Fruit fly (Drosophila melanogaster): ENCODE data around the gene Alg11.

Gene Alg11

DNA sequence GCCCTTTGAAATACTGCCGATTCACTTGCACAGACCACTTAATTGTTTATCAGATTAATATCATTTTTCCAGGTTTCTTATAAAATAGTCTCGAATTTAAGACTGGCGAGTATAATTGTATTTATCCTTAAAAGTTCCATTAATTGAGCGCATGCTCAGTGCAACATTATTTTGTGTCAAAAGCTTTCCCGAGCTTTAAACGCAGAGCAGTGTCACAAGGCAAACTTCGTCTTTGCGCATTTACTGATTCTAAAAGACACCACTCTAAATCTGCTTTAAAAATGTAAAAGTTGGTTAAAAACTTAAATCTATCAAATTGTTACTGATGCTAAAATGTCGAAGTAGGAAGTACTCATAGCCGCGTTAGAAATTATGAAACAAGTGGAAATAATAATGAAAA is at the start of gene Alg11, which contains the start of gene CG7166:
Alg11 (plus strand) TSS at position 260 of the 400 bp plus-strand sequence.
CG7166 (minus strand) TSS at position 101 of the 400 bp plus-strand sequence.
- TF ChIP-seq h (optimal IDR thresholded peaks at IDR 0.05) (no peak), Myc (optimal IDR thresholded peaks at IDR 0.05) (no peak), ttk (optimal IDR thresholded peaks at IDR 0.05) (no peak), insv (optimal IDR thresholded peaks at IDR 0.05) (no peak)

DNA sequence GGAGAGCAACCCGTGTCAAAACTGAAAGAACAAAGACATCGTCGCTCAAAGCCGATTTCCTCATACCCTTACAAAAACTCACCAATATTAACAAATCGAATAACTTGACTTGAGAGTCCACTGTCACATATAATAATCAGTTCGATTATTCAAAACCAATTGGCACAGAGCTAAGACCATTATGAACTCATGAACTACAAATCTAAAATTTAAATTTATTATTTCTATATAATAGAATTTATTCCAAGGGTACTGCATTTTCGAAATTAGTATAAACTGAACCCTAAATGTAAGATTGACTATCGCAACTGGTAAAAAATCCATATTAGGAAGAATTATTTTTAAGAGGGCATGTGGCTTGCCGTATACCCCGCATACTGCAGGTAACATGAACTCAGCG is 43.6 kb upstream of the Alg11 start:
- no peak for TF ChIP-seq Myc (optimal IDR thresholded peaks at IDR 0.05)
- no peak for TF ChIP-seq h (optimal IDR thresholded peaks at IDR 0.05)
- no peak for TF ChIP-seq Sin3A (optimal IDR thresholded peaks at IDR 0.05)
- TF ChIP-seq insv (optimal IDR thresholded peaks at IDR 0.05), result no peak
- no peak for TF ChIP-seq ttk (optimal IDR thresholded peaks at IDR 0.05)
- TF ChIP-seq psq (optimal IDR thresholded peaks at IDR 0.05), result no peak

DNA sequence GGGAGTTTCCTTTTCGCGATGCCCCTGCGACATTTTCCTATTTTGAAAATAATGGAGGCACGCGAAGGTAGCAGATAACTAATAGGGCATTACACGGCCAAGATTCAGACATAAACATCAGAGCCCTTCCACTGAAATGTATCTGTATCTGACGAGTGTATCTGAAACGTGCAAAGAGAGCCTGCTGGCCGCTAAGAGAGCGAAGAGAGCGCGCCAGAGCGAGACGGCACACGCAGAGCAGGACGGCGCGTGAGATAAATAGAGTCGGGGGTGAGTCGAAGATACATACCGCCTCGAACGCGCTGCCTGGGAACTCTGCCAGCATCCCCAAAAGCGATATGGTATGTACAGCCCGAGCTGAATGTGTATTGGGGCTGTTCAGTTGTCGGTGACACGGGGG is 40.9 kb upstream of the Alg11 start:
- no peak for TF ChIP-seq Sin3A (optimal IDR thresholded peaks at IDR 0.05)
- TF ChIP-seq psq (optimal IDR thresholded peaks at IDR 0.05), result no peak
- no peak for TF ChIP-seq Myc (optimal IDR thresholded peaks at IDR 0.05)
- TF ChIP-seq ttk (optimal IDR thresholded peaks at IDR 0.05), result no peak
- no peak for TF ChIP-seq h (optimal IDR thresholded peaks at IDR 0.05)
- TF ChIP-seq insv (optimal IDR thresholded peaks at IDR 0.05), result no peak

DNA sequence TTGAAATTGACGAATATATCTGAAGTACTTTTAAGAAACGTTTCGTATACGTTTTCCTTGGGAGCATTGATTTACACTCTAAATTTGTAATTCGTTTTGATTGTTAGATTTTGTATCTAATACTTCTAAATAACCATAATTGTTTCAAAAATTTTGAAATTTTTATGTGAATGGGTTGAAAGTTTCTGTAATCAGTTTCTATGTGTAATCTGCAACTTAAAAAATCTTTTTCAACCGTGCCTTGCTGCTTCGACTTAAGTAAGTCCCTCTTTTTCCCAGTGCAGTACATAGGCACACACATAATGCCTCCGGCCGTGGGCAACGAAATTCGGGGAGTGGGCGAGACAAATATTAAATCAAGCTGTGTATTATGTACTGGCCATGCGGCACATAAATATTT is 40.2 kb upstream of the Alg11 start:
- no peak for TF ChIP-seq h (optimal IDR thresholded peaks at IDR 0.05)
- TF ChIP-seq Sin3A (optimal IDR thresholded peaks at IDR 0.05), result no peak
- TF ChIP-seq insv (optimal IDR thresholded peaks at IDR 0.05), result no peak
- TF ChIP-seq Myc (optimal IDR thresholded peaks at IDR 0.05), result no peak
- TF ChIP-seq psq (optimal IDR thresholded peaks at IDR 0.05), result no peak

DNA sequence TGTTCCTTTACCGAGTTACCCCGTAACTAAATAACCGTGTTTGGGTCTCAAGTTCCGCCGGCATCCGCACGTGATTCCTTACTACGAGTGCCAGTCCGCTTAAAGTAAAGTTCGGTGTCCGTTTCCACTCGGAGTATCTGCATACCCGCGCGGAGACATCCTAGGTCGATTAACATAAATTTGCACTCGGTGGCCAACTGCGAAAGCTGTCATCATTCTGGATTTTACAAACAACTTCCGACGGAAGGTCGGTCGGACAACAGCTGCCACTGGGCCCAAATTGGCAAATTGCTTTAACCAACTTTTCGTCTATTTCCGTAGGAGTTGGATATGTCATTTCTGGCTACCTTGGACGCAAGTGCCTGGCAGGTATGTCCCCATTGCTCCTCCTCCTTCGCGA is 39.1 kb upstream of the Alg11 start, which contains the start of gene TfAP-2:
TfAP-2 (plus strand) TSS at position 301 of the 400 bp plus-strand sequence.
- no peak for TF ChIP-seq ttk (optimal IDR thresholded peaks at IDR 0.05)
- no peak for TF ChIP-seq Myc (optimal IDR thresholded peaks at IDR 0.05)
- TF ChIP-seq h (optimal IDR thresholded peaks at IDR 0.05), result no peak
- TF ChIP-seq Sin3A (optimal IDR thresholded peaks at IDR 0.05), result no peak
- no peak for TF ChIP-seq insv (optimal IDR thresholded peaks at IDR 0.05)
- no peak for TF ChIP-seq psq (optimal IDR thresholded peaks at IDR 0.05)

DNA sequence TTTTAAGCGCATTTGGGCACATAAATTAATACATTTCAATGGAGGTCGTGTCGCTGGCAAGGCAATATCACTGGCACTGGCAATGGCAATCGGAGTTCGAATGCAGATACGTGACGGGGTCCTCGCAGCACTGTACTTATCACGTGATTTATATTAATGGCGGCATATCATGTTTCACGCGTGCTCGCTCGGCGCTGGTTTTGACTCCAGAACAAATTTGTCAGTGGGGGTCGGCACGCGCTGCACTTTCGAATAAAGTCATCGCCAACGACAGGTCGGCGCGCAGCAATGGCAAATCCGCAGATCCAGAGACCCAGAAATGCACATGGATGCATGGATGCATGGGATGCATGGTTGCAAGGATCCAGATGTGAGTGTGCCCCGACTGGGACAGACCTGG is 34.4 kb upstream of the Alg11 start:
- TF ChIP-seq Sin3A (optimal IDR thresholded peaks at IDR 0.05) (no peak), psq (optimal IDR thresholded peaks at IDR 0.05) (no peak), ttk (optimal IDR thresholded peaks at IDR 0.05) (no peak), insv (optimal IDR thresholded peaks at IDR 0.05) (no peak)

DNA sequence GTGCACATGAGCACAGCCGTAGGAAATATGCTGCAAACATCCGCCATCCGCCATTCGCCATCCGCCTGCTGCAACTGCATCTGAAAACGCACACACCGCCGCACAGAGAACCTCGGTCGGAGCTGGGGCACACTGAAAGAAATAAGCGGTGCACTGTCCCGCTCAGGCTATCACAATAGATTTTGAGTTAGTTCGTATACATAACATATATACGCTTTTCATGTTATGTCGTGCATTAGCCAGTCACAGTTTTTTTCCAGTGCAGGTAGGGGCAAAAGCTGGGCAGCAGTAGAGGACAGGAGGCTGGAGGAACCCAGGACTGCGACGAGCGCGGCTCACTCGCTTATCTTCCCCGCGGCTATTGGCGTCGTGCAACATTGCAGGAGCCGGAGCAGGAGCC is 31.2 kb upstream of the Alg11 start:
- TF ChIP-seq Sin3A (optimal IDR thresholded peaks at IDR 0.05) (no peak), psq (optimal IDR thresholded peaks at IDR 0.05) (no peak), ttk (optimal IDR thresholded peaks at IDR 0.05) (no peak), Myc (optimal IDR thresholded peaks at IDR 0.05) (no peak), insv (optimal IDR thresholded peaks at IDR 0.05) (no peak), h (optimal IDR thresholded peaks at IDR 0.05) (no peak)

DNA sequence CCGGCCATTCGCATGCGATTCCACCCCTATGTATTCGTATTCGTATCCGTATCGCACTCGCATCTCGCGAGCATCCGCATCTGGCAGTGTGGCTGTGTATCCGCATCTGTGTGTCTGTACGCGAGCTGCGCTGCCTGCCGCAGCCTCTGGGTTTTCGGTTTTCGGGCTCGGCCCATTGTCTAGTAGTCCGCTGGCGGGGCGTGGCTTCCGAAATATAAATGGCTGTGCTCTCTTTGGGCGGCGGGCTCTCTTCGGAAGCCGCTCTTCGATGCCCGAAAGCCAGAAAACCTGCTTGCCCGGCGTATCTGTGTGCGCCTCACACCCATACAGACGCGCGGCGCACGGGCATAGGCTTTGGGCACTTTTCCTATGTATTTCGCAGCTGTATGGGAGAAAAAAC is 27.3 kb upstream of the Alg11 start:
- TF ChIP-seq insv (optimal IDR thresholded peaks at IDR 0.05), result no peak
- TF ChIP-seq psq (optimal IDR thresholded peaks at IDR 0.05), result no peak
- TF ChIP-seq h (optimal IDR thresholded peaks at IDR 0.05), result no peak
- no peak for TF ChIP-seq Sin3A (optimal IDR thresholded peaks at IDR 0.05)
- TF ChIP-seq Myc (optimal IDR thresholded peaks at IDR 0.05), result no peak
- TF ChIP-seq ttk (optimal IDR thresholded peaks at IDR 0.05), result no peak

DNA sequence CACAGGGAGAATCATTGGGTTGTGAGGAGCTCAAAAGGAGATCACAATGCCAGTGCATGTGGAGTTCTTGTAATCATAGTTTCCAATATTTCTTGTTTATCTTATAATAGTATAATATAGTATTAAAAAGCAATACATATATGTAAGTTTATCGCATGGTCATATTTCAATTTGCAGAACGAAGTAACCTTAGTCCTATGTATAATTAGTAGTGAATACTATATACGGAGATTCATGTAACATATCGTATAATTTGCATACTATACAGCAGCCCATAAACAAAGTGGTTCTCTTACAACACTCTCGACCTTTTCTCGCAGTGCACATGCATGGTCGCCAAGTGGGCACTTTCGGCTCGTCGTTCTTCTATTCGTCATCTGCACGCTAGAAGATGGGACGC is 23.3 kb upstream of the Alg11 start:
- no peak for TF ChIP-seq Sin3A (optimal IDR thresholded peaks at IDR 0.05)
- TF ChIP-seq psq (optimal IDR thresholded peaks at IDR 0.05), result no peak
- TF ChIP-seq h (optimal IDR thresholded peaks at IDR 0.05), result no peak
- no peak for TF ChIP-seq Myc (optimal IDR thresholded peaks at IDR 0.05)
- TF ChIP-seq ttk (optimal IDR thresholded peaks at IDR 0.05), result no peak
- no peak for TF ChIP-seq insv (optimal IDR thresholded peaks at IDR 0.05)

DNA sequence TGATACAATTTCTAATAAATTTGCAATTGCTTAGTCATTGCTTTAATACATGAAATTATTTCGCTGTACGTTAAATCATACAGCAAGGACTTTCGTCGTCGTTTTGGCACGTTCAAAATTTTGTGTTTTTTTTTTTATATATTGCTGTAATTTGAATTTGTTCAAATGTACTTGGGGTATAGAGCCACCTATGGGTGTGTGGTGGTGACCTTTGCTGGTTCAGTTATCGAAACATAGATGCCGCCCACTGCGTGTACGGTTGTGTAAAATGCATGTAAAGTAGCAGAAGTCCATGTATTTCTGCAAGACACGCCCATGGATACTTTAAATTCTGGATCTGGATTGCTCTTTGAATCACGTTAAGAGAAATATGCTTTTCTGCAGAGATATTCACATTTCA is 21.3 kb upstream of the Alg11 start:
- no peak for TF ChIP-seq psq (optimal IDR thresholded peaks at IDR 0.05)
- no peak for TF ChIP-seq Sin3A (optimal IDR thresholded peaks at IDR 0.05)
- no peak for TF ChIP-seq Myc (optimal IDR thresholded peaks at IDR 0.05)
- no peak for TF ChIP-seq insv (optimal IDR thresholded peaks at IDR 0.05)

DNA sequence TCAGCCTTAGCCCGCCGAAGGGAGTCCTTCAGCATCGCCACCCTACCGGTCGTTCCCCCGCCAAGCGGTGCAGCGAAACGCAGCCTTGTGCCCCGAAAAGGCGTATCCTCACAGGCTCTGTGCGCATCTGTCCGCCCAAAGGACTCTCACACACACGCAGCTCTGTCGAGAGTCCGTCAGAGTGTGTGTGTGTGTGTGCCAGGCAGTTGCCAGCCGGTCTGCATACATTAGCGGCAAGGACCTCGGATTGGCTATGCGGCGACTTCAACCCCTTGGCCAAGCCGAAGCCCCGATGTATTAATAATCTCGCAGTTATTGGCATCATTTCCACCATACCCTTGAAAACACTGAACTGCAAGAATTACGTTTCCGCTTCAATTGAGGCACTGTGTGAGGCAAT is 15.1 kb upstream of the Alg11 start:
- no peak for TF ChIP-seq Myc (optimal IDR thresholded peaks at IDR 0.05)

DNA sequence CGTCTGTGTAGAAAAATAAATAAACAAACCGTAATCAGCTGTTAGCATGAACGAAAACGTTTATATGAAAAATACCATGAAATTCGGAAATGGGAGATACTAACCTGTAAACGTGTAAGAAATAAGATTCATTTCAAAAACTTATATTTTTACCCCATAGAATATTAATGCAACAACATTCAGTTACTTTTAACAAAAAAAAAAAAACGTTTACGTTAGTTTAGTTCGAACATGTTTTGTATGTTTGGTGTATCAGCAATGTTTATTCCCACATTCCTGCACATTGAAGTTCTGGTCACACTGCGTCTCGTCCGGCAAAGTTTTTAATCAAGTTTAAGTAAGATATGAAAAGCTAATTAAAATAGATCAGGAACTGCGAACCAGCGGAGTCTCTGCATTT is 8.3 kb upstream of the Alg11 start, which contains the start of the genes S1P and CG11307:
S1P (minus strand) TSS at position 23 of the 400 bp plus-strand sequence.
CG11307 (plus strand) TSS at position 270 of the 400 bp plus-strand sequence.
- TF ChIP-seq Myc (optimal IDR thresholded peaks at IDR 0.05) (no peak), ttk (optimal IDR thresholded peaks at IDR 0.05) (no peak), psq (optimal IDR thresholded peaks at IDR 0.05) (no peak), h (optimal IDR thresholded peaks at IDR 0.05) (no peak), Sin3A (optimal IDR thresholded peaks at IDR 0.05) (no peak), insv (optimal IDR thresholded peaks at IDR 0.05) (no peak)

DNA sequence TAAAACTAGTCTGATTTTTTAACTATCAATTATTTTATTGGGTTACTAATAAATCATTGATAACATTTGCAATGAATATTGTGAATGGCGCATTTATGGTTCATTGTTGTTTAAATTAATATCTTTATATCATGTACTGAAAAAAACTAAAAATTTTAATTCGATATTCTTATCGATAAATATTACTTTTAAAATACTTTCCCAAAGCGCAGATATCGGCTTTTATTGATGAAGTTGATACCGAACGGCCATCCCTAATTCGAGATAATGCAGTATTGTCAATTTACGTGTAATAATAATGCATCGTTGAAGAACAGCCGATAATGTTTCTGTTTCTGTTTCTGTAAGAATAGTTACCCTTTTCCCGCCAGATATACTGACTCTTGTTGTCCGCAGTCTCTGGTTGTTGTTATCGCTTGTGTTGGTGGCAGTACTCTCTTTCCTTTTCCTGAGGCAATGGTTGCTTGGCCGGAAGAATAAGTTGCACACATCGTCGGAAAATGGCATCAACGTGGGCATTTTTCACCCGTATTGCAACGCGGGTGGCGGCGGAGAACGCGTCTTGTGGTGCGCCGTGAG is 519 bp downstream of the Alg11 start:
- TF ChIP-seq psq (optimal IDR thresholded peaks at IDR 0.05) (no peak), insv (optimal IDR thresholded peaks at IDR 0.05) (no peak), Myc (optimal IDR thresholded peaks at IDR 0.05) (no peak), Sin3A (optimal IDR thresholded peaks at IDR 0.05) (no peak), h (optimal IDR thresholded peaks at IDR 0.05) (no peak), ttk (optimal IDR thresholded peaks at IDR 0.05) (no peak)

Measured in Kc167 (cell line).